Fruit fly (Drosophila melanogaster): ENCODE data around the gene La.

Gene La

DNA sequence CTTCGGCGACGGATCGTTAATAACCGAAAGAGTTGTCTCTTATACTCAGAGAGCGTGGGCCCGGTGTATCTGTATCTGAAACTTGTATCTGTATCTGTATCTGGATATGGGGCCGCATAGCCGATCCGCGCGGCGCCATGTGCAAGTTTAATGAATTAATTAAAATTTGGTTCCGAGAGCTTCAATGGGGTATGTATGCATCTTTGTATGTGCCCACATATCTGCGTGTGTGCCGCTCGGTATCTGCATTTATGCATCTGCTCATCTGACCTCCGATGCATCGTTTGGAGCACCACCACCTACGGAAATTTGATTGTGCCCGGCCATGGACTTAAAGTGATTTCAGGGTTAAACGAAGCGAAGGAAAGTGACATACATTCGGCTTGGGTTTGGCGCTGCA lies 2.9 kb upstream of the La start:
- TF ChIP-seq CG12155 (GFP tag; optimal IDR thresholded peaks at IDR 0.05) (no peak), vvl (GFP tag; IDR thresholded peaks at IDR 0.05) (peak; percentile 30; the same call in 1 of the 2 replicates), cg (GFP tag; optimal IDR thresholded peaks at IDR 0.05) (no peak), tap (tag; optimal IDR thresholded peaks at IDR 0.05) (no peak), Ets65A (GFP tag) (peak; percentile 63), Dll (GFP tag; IDR thresholded peaks at IDR 0.05; ENCODE audit: partially characterized antibody) (no peak), CG15073 (GFP tag; optimal IDR thresholded peaks at IDR 0.05) (no peak), lov (optimal IDR thresholded peaks at IDR 0.05) (no peak), lov (GFP tag; IDR thresholded peaks at IDR 0.05) (no peak), CG11723 (GFP tag; optimal IDR thresholded peaks at IDR 0.05) (no peak), ind (GFP tag; optimal IDR thresholded peaks at IDR 0.05) (no peak), chinmo (GFP tag; IDR thresholded peaks at IDR 0.05; ENCODE audit: partially characterized antibody) (no peak), CG16863 (GFP tag; optimal IDR thresholded peaks at IDR 0.05) (no peak), Med (GFP tag) (peak; percentile 23), CG6765 (GFP tag; optimal IDR thresholded peaks at IDR 0.05) (no peak), CG10959 (GFP tag; IDR thresholded peaks at IDR 0.05) (no peak), CG11398 (GFP tag; optimal IDR thresholded peaks at IDR 0.05) (no peak), sna (GFP tag; IDR thresholded peaks at IDR 0.05; ENCODE audit: partially characterized antibody) (0 out of 2 replicates have a peak, but pooled peaks have one; percentile 24), maf-S (GFP tag; optimal IDR thresholded peaks at IDR 0.05) (no peak), sr (GFP tag; IDR thresholded peaks at IDR 0.05) (peak; percentile 50; the same call in 1 of the 3 replicates), klu (GFP tag; IDR thresholded peaks at IDR 0.05) (no peak)

- TF ChIP-seq ATbp (GFP tag; optimal IDR thresholded peaks at IDR 0.05) = peak; percentile 7
- TF ChIP-seq crp (GFP tag; optimal IDR thresholded peaks at IDR 0.05) = no peak
- TF ChIP-seq CG8281 (tag; optimal IDR thresholded peaks at IDR 0.05) = peak; percentile 97
- TF ChIP-seq sr (GFP tag; IDR thresholded peaks at IDR 0.05) = peak; percentile 83
- TF ChIP-seq trh (GFP tag; optimal IDR thresholded peaks at IDR 0.05) = no peak
- peak; percentile 0 for TF ChIP-seq kah (GFP tag; optimal IDR thresholded peaks at IDR 0.05)
These were observed 2.4 kb upstream of the La start for dm6 chr2L:20352200-20352599.

dm6 chr2L:20351723-20352122 lies 1.9 kb upstream of the La start:
- no peak for TF ChIP-seq CG10565 (GFP tag; optimal IDR thresholded peaks at IDR 0.05)
- TF ChIP-seq CG2875 (GFP tag; optimal IDR thresholded peaks at IDR 0.05) = no peak
- no peak for TF ChIP-seq luna (GFP tag; optimal IDR thresholded peaks at IDR 0.05)
- no peak for TF ChIP-seq tx (GFP tag; optimal IDR thresholded peaks at IDR 0.05)
- no peak for TF ChIP-seq zf30C (GFP tag; optimal IDR thresholded peaks at IDR 0.05)
- no peak for TF ChIP-seq bsh (GFP tag; optimal IDR thresholded peaks at IDR 0.05)
- TF ChIP-seq CG17385 (GFP tag; optimal IDR thresholded peaks at IDR 0.05) = no peak
- no peak for TF ChIP-seq CG31365 (tag; optimal IDR thresholded peaks at IDR 0.05)
- no peak for TF ChIP-seq D (optimal IDR thresholded peaks at IDR 0.05)
- TF ChIP-seq D (GFP tag; optimal IDR thresholded peaks at IDR 0.05) = no peak
- TF ChIP-seq CG8944 (GFP tag; optimal IDR thresholded peaks at IDR 0.05) = no peak
- TF ChIP-seq prd (optimal IDR thresholded peaks at IDR 0.05) = no peak
- TF ChIP-seq prd (GFP tag; IDR thresholded peaks at IDR 0.05) = peak; percentile 43; the same call in 1 of the 3 replicates
- TF ChIP-seq fd96Cb (tag; optimal IDR thresholded peaks at IDR 0.05) = no peak
- no peak for TF ChIP-seq CG7271 (tag; optimal IDR thresholded peaks at IDR 0.05)
- peak; percentile 50 for TF ChIP-seq row (GFP tag; IDR thresholded peaks at IDR 0.05)
- TF ChIP-seq disco-r (GFP tag; optimal IDR thresholded peaks at IDR 0.05) = no peak
- no peak for TF ChIP-seq CG6654 (GFP tag; optimal IDR thresholded peaks at IDR 0.05)
- no peak for TF ChIP-seq nom (GFP tag; optimal IDR thresholded peaks at IDR 0.05)
- TF ChIP-seq CG13287 (GFP tag; IDR thresholded peaks at IDR 0.05; ENCODE audit: partially characterized antibody) = no peak
- TF ChIP-seq CG1233 (GFP tag; optimal IDR thresholded peaks at IDR 0.05) = no peak
- TF ChIP-seq Ravus (GFP tag; IDR thresholded peaks at IDR 0.05) = no peak
- TF ChIP-seq jigr1 (GFP tag; IDR thresholded peaks at IDR 0.05) = no peak
- TF ChIP-seq ro (GFP tag; IDR thresholded peaks at IDR 0.05) = no peak
- TF ChIP-seq ase (GFP tag; IDR thresholded peaks at IDR 0.05) = no peak

Data from whole organism, embryonic.